Fruit fly (Drosophila melanogaster) whole organism, embryonic: ENCODE results near the gene Mst36Fb.

ENCODE experiments used
- CG10147 ChIP-seq: fragments of 200-800 bp; sonication (Bioruptor generic); optimal IDR thresholded peaks from 2 replicates; lab custom pipeline; 2019; ENCODE audit warnings: missing biosample characterization, mild to moderate bottlenecking, missing genetic modification characterization, moderate library complexity
- CG10267 ChIP-seq: fragments of 200-800 bp; sonication (Bioruptor generic); optimal IDR thresholded peaks from 2 replicates; lab custom pipeline; 2018; ENCODE audit warnings: missing biosample characterization, mild to moderate bottlenecking, missing genetic modification characterization, moderate library complexity
- CG10959 ChIP-seq: fragments of 200-800 bp; sonication (Bioruptor generic); IDR thresholded peaks from 2 replicates; pipeline ENCODE4 v1.3.6; 2022; ENCODE audit warnings: missing biosample characterization, missing genetic modification characterization
- CG11504 ChIP-seq: fragments of 200-800 bp; sonication (Bioruptor generic); optimal IDR thresholded peaks from 3 replicates; lab custom pipeline; 2019; ENCODE audit warnings: missing biosample characterization, mild to moderate bottlenecking, missing genetic modification characterization, moderate library complexity
- CG12071 ChIP-seq: fragments of 200-800 bp; sonication (Bioruptor generic); optimal IDR thresholded peaks from 3 replicates; lab custom pipeline; 2018; ENCODE audit warnings: missing biosample characterization, mild to moderate bottlenecking, missing genetic modification characterization
- CG13424 ChIP-seq: fragments of 200-800 bp; sonication (Bioruptor generic); optimal IDR thresholded peaks from 2 replicates; lab custom pipeline; 2019; ENCODE audit warnings: missing biosample characterization, mild to moderate bottlenecking, missing genetic modification characterization, moderate library complexity
- CG15479 ChIP-seq: fragments of 200-800 bp; sonication (Bioruptor generic); optimal IDR thresholded peaks from 3 replicates; lab custom pipeline; 2019; ENCODE audit warnings: missing biosample characterization, mild to moderate bottlenecking, missing genetic modification characterization, moderate library complexity
- CG16779 ChIP-seq: fragments of 200-800 bp; sonication (Bioruptor generic); IDR thresholded peaks from 2 replicates; pipeline ENCODE4 v1.3.6; 2022; ENCODE audit warnings: missing biosample characterization, missing genetic modification characterization
- CG17328 ChIP-seq: fragments of 200-800 bp; sonication (Bioruptor generic); IDR thresholded peaks from 2 replicates; pipeline ENCODE4 v1.3.6; 2022; ENCODE audit warnings: missing biosample characterization, missing genetic modification characterization
- CG18599 ChIP-seq: fragments of 200-800 bp; sonication (Bioruptor generic); optimal IDR thresholded peaks from 3 replicates; lab custom pipeline; 2017; ENCODE audit warnings: missing biosample characterization, missing genetic modification characterization, mild to moderate bottlenecking, moderate library complexity, missing genetic modification reagents
- CG2129 ChIP-seq: fragments of 200-800 bp; sonication (Bioruptor generic); IDR thresholded peaks from 2 replicates; pipeline ENCODE4 v1.3.6; 2022; ENCODE audit warnings: missing biosample characterization, missing genetic modification characterization; ENCODE audit not compliant: partially characterized antibody
- CG30020 ChIP-seq: fragments of 200-800 bp; optimal IDR thresholded peaks from 2 replicates; lab custom pipeline; 2019; ENCODE audit warnings: missing biosample characterization, mild to moderate bottlenecking, missing genetic modification characterization, moderate library complexity
- CG32532 ChIP-seq: fragments of 200-800 bp; sonication (Bioruptor generic); IDR thresholded peaks from 2 replicates; pipeline ENCODE4 v1.3.6; 2022; ENCODE audit warnings: missing biosample characterization, missing genetic modification characterization
- CG3407 ChIP-seq: fragments of 200-800 bp; sonication (Bioruptor generic); optimal IDR thresholded peaks from 2 replicates; lab custom pipeline; 2018; ENCODE audit warnings: missing biosample characterization, mild to moderate bottlenecking, missing genetic modification characterization
- CG3838 ChIP-seq: fragments of 200-800 bp; sonication (Bioruptor generic); optimal IDR thresholded peaks from 3 replicates; lab custom pipeline; 2016; ENCODE audit warnings: missing biosample characterization, missing genetic modification characterization
- CG5245 ChIP-seq: fragments of 200-800 bp; sonication (Bioruptor generic); optimal IDR thresholded peaks from 3 replicates; lab custom pipeline; 2016; ENCODE audit warnings: missing biosample characterization, missing genetic modification characterization
- CG7556 ChIP-seq: fragments of 200-800 bp; sonication (Bioruptor generic); optimal IDR thresholded peaks from 2 replicates; lab custom pipeline; 2017; ENCODE audit warnings: missing biosample characterization, mild to moderate bottlenecking, missing genetic modification characterization
- CG8089 ChIP-seq: fragments of 200-800 bp; sonication (Bioruptor generic); optimal IDR thresholded peaks from 3 replicates; lab custom pipeline; 2016; ENCODE audit warnings: missing biosample characterization, missing genetic modification characterization
- CG8290 ChIP-seq, 3 experiments: fragments of 200-800 bp; sonication (Bioruptor generic); optimal IDR thresholded peaks; 2 replicates each; lab custom pipeline; 2016 to 2019; ENCODE audit warnings: missing biosample characterization in 3 of 3, missing genetic modification characterization in 3 of 3, mild to moderate bottlenecking in 2 of 3, moderate library complexity in 1 of 3
- CkIIα-i1 ChIP-seq: fragments of 200-800 bp; sonication (Bioruptor generic); IDR thresholded peaks from 2 replicates; pipeline ENCODE4 v1.3.6; 2022; ENCODE audit warnings: missing biosample characterization, missing genetic modification characterization
- Dll ChIP-seq: fragments of 200-800 bp; sonication (Bioruptor generic); IDR thresholded peaks from 4 replicates; pipeline ENCODE4 v1.3.6; 2022; ENCODE audit warnings: missing biosample characterization, missing genetic modification characterization; ENCODE audit not compliant: partially characterized antibody
- Doc2 ChIP-seq: fragments of 200-800 bp; sonication (Bioruptor generic); IDR thresholded peaks from 2 replicates; pipeline ENCODE4 v1.3.6; 2022; ENCODE audit warnings: missing biosample characterization, missing genetic modification characterization
- Gug ChIP-seq: fragments of 200-800 bp; sonication (Bioruptor generic); IDR thresholded peaks from 4 replicates; pipeline ENCODE4 v1.3.6; 2022; ENCODE audit warnings: missing biosample characterization, missing genetic modification characterization
- Mad ChIP-seq: fragments of 200-800 bp; sonication (Bioruptor generic); optimal IDR thresholded peaks from 2 replicates; lab custom pipeline; 2016; ENCODE audit warnings: missing biosample characterization, missing genetic modification characterization
- NC2β ChIP-seq: fragments of 200-800 bp; sonication (Bioruptor generic); optimal IDR thresholded peaks from 2 replicates; lab custom pipeline; 2016; ENCODE audit warnings: missing biosample characterization, missing genetic modification characterization
- Pdp1 ChIP-seq, 2 experiments: fragments of 200-800 bp; sonication (Bioruptor generic); optimal IDR thresholded peaks; 3 replicates each; lab custom pipeline; 2016; ENCODE audit warnings: missing biosample characterization in 2 of 2, missing genetic modification characterization in 2 of 2, mild to moderate bottlenecking in 1 of 2, moderate library complexity in 1 of 2
- Side ChIP-seq: fragments of 200-800 bp; sonication (Bioruptor generic); optimal IDR thresholded peaks from 2 replicates; lab custom pipeline; 2016; ENCODE audit warnings: missing biosample characterization, missing genetic modification characterization
- Ssrp ChIP-seq: fragments of 200-800 bp; sonication (Bioruptor generic); optimal IDR thresholded peaks from 2 replicates; lab custom pipeline; 2018; ENCODE audit warnings: missing biosample characterization, mild to moderate bottlenecking, missing genetic modification characterization, moderate library complexity
- Stat92E ChIP-seq, 3 experiments: fragments of >200 bp in 2 of 3; fragments of 200-800 bp in 1 of 3; sonication (Bioruptor generic) in 1 of 3; optimal IDR thresholded peaks; 2 replicates each; lab custom pipeline; 2017 to 2019; ENCODE audit warnings: missing biosample characterization in 3 of 3, missing genetic modification characterization in 3 of 3, mild to moderate bottlenecking in 1 of 3, moderate library complexity in 1 of 3
- crc ChIP-seq: fragments of 200-800 bp; sonication (Bioruptor generic); optimal IDR thresholded peaks from 2 replicates; lab custom pipeline; 2016; ENCODE audit warnings: missing biosample characterization, missing genetic modification characterization
- da ChIP-seq: fragments of 200-800 bp; sonication (Bioruptor generic); optimal IDR thresholded peaks from 2 replicates; lab custom pipeline; 2016; ENCODE audit warnings: missing biosample characterization, missing genetic modification characterization
- dati ChIP-seq: fragments of 200-800 bp; sonication (Bioruptor generic); IDR thresholded peaks from 2 replicates; pipeline ENCODE4 v1.3.6; 2022; ENCODE audit warnings: missing biosample characterization, missing genetic modification characterization
- dmrt11E ChIP-seq: fragments of 200-800 bp; sonication (Bioruptor generic); optimal IDR thresholded peaks from 3 replicates; lab custom pipeline; 2018; ENCODE audit warnings: missing biosample characterization, mild to moderate bottlenecking, missing genetic modification characterization, moderate library complexity
- fd96Cb ChIP-seq: fragments of 200-800 bp; sonication (Bioruptor generic); optimal IDR thresholded peaks from 2 replicates; lab custom pipeline; 2018; ENCODE audit warnings: missing biosample characterization, mild to moderate bottlenecking, missing genetic modification characterization, moderate library complexity
- gfzf ChIP-seq: fragments of 200-800 bp; sonication (Bioruptor generic); optimal IDR thresholded peaks from 2 replicates; lab custom pipeline; 2016; ENCODE audit warnings: missing biosample characterization, mild to moderate bottlenecking, missing genetic modification characterization, moderate library complexity
- gro ChIP-seq: fragments of 200-800 bp; sonication (Bioruptor generic); optimal IDR thresholded peaks from 2 replicates; lab custom pipeline; 2016; ENCODE audit warnings: missing biosample characterization, missing genetic modification characterization
- hb ChIP-seq: fragments of 200-800 bp; sonication (Bioruptor generic); IDR thresholded peaks from 3 replicates; pipeline ENCODE4 v1.3.6; 2022; ENCODE audit warnings: missing biosample characterization, missing genetic modification characterization; ENCODE audit not compliant: partially characterized antibody
- kay ChIP-seq: fragments of 200-800 bp; sonication (Bioruptor generic); optimal IDR thresholded peaks from 2 replicates; lab custom pipeline; 2016; ENCODE audit warnings: missing biosample characterization, missing genetic modification characterization
- ken ChIP-seq: fragments of 200-800 bp; sonication (Bioruptor generic); IDR thresholded peaks from 3 replicates; pipeline ENCODE4 v1.3.6; 2022; ENCODE audit warnings: missing biosample characterization, missing genetic modification characterization
- otp ChIP-seq: fragments of 200-800 bp; sonication (Bioruptor generic); IDR thresholded peaks from 3 replicates; pipeline ENCODE4, ENCODE4 v1.3.6; 2022; ENCODE audit warnings: missing biosample characterization, missing genetic modification characterization
- p53 ChIP-seq: fragments of 200-800 bp; sonication (Bioruptor generic); optimal IDR thresholded peaks from 2 replicates; lab custom pipeline; 2016; ENCODE audit warnings: missing biosample characterization, missing genetic modification characterization
- pb ChIP-seq: fragments of 200-800 bp; sonication (Bioruptor generic); optimal IDR thresholded peaks from 3 replicates; lab custom pipeline; 2016; ENCODE audit warnings: missing biosample characterization, missing genetic modification characterization
- schlank ChIP-seq: fragments of 200-800 bp; sonication (Bioruptor generic); optimal IDR thresholded peaks from 2 replicates; lab custom pipeline; 2018; ENCODE audit warnings: missing biosample characterization, mild to moderate bottlenecking, missing genetic modification characterization
- sna ChIP-seq: fragments of 200-800 bp; sonication (Bioruptor generic); IDR thresholded peaks from 2 replicates; pipeline ENCODE4 v1.3.6; 2022; ENCODE audit warnings: missing biosample characterization, missing genetic modification characterization; ENCODE audit not compliant: partially characterized antibody
- stc ChIP-seq: fragments of 200-800 bp; sonication (Bioruptor generic); IDR thresholded peaks from 2 replicates; pipeline ENCODE4 v1.3.6; 2022; ENCODE audit warnings: missing biosample characterization, missing genetic modification characterization
- toy ChIP-seq: fragments of 200-800 bp; sonication (Bioruptor generic); IDR thresholded peaks from 2 replicates; pipeline ENCODE4 v1.3.6; 2022; ENCODE audit warnings: missing biosample characterization, missing genetic modification characterization
- vfl ChIP-seq: fragments of 200-800 bp; sonication (Bioruptor generic); optimal IDR thresholded peaks from 2 replicates; lab custom pipeline; 2016; ENCODE audit warnings: missing biosample characterization, missing genetic modification characterization
- zen ChIP-seq: fragments of 200-800 bp; sonication (Bioruptor generic); optimal IDR thresholded peaks from 3 replicates; lab custom pipeline; 2018; ENCODE audit warnings: missing biosample characterization, mild to moderate bottlenecking, missing genetic modification characterization, moderate library complexity
- zf30C ChIP-seq: fragments of 200-800 bp; sonication (Bioruptor generic); optimal IDR thresholded peaks from 3 replicates; lab custom pipeline; 2018; ENCODE audit warnings: missing biosample characterization, mild to moderate bottlenecking, missing genetic modification characterization

The Mst36Fb gene

DNA sequence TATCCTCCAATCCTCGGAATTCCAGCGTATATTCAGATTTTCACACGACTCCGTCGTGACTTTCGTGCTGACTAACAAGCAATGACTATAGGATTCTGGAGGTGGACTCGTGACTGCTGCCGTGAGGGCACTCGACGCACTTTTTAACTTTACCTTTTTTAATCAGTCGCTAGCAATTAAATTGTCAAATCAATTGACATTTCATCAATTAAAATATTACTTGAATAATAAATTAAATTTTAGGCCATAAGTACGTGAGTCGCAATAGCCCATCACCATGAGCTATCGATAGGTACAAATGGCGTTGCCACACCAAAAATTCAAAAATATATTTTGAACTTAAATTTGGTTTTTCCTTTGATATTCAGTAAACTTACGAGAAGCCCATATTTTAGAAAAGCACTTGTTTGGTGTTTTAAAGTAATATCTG is 30.7 kb upstream of the Mst36Fb start, which contains the start of gene Jwa (continued):
- TF ChIP-seq dati (GFP tag; lab: Robert Waterston, UW) (peak; percentile 41; the same call in 1 of the 2 replicates), pb (peak; percentile 67), gro (GFP tag; lab: Kevin White, UChicago) (peak; percentile 88), CG2129 (GFP tag; lab: Robert Waterston, UW) (peak; percentile 99), dmrt11E (peak; percentile 96), CG16779 (GFP tag; lab: Robert Waterston, UW) (peak; percentile 64), CG3838 (GFP tag; lab: Kevin White, UChicago) (peak; percentile 84), schlank (peak; percentile 72), Doc2 (peak; percentile 51; the same call in 1 of the 2 replicates), fd96Cb (tag; lab: Kevin White, UChicago) (peak; percentile 87), CG8089 (GFP tag; lab: Kevin White, UChicago) (peak; percentile 85), Mad (GFP tag; lab: Kevin White, UChicago) (peak; percentile 93), kay (GFP tag; lab: Kevin White, UChicago) (peak; percentile 89), hb (GFP tag; lab: Robert Waterston, UW) (peak; percentile 99), Dll (peak; percentile 100), toy (peak; percentile 53; the same call in 1 of the 2 replicates), CG30020 (peak; percentile 85), p53 (peak; percentile 40), otp (GFP tag; lab: Robert Waterston, UW) (peak; percentile 96), CG7556 (GFP tag; lab: Kevin White, UChicago) (peak; percentile 91), Gug (peak; percentile 94), CG11504 (tag; lab: Kevin White, UChicago) (peak; percentile 82), stc (GFP tag; lab: Robert Waterston, UW) (peak; percentile 78), CG17328 (GFP tag; lab: Robert Waterston, UW) (peak; percentile 89), CG3407 (peak; percentile 89), NC2β (GFP tag; lab: Kevin White, UChicago) (peak; percentile 96), gfzf (GFP tag; lab: Kevin White, UChicago) (peak; percentile 12), CG5245 (GFP tag; lab: Kevin White, UChicago) (peak; percentile 62), Pdp1 (GFP tag; optimal IDR thresholded peaks at IDR 0.05; lab: Kevin White, UChicago) (peak; percentile 81 to 96), ken (GFP tag; lab: Robert Waterston, UW) (peak; percentile 95), vfl (GFP tag; lab: Kevin White, UChicago) (peak; percentile 98), CG10267 (tag; lab: Kevin White, UChicago) (peak; percentile 86), CG10959 (GFP tag; lab: Robert Waterston, UW) (peak; percentile 82), CG32532 (GFP tag; lab: Robert Waterston, UW) (peak; percentile 92), da (GFP tag; lab: Kevin White, UChicago) (peak; percentile 58), CG10147 (peak; percentile 53), sna (peak; percentile 100), CG15479 (GFP tag; lab: Kevin White, UChicago) (no peak), CkIIα-i1 (GFP tag; lab: Robert Waterston, UW) (no peak), CG8290 (GFP tag; optimal IDR thresholded peaks at IDR 0.05; lab: Kevin White, UChicago) (peak; percentile 89), CG8290 (tag; optimal IDR thresholded peaks at IDR 0.05; lab: Kevin White, UChicago) (peak; percentile 69 to 92), zf30C (GFP tag; lab: Kevin White, UChicago) (no peak), CG12071 (GFP tag; lab: Kevin White, UChicago) (no peak), Ssrp (tag; lab: Kevin White, UChicago) (peak; percentile 77), Side (GFP tag; lab: Kevin White, UChicago) (peak; percentile 91), crc (GFP tag; lab: Kevin White, UChicago) (peak; percentile 79), CG18599 (peak; percentile 78), zen (tag; lab: Kevin White, UChicago) (peak; percentile 77), Stat92E (GFP tag; optimal IDR thresholded peaks at IDR 0.05; lab: Kevin White, UChicago) (peak in 1 of 3 experiments; percentile 60), CG13424 (tag; lab: Kevin White, UChicago) (peak; percentile 97)
